Fruit fly (Drosophila melanogaster) whole organism, prepupa: Measurements from ENCODE around the gene Spag1.

ENCODE experiments used
- Blimp-1 ChIP-seq: fragments of 200-800 bp; sonication (Bioruptor generic); optimal IDR thresholded peaks from 3 replicates; lab custom pipeline; 2017; ENCODE audit warnings: missing biosample characterization, missing genetic modification characterization, mild to moderate bottlenecking, moderate library complexity, missing genetic modification reagents
- CG10631 ChIP-seq: fragments of 200-800 bp; sonication (Bioruptor generic); optimal IDR thresholded peaks from 2 replicates; lab custom pipeline; 2016; ENCODE audit warnings: missing biosample characterization, missing genetic modification characterization
- CG10669 ChIP-seq: fragments of 200-800 bp; sonication (Bioruptor generic); optimal IDR thresholded peaks from 3 replicates; lab custom pipeline; 2018; ENCODE audit warnings: missing biosample characterization, mild to moderate bottlenecking, missing genetic modification characterization, moderate library complexity
- CG11294 ChIP-seq: fragments of 200-800 bp; sonication (Bioruptor generic); IDR thresholded peaks from 2 replicates; pipeline ENCODE4 v1.3.6; 2022; ENCODE audit warnings: missing biosample characterization, missing genetic modification characterization
- CG1621 ChIP-seq: fragments of 200-800 bp; sonication (Bioruptor generic); optimal IDR thresholded peaks from 3 replicates; lab custom pipeline; 2018; ENCODE audit warnings: missing biosample characterization, mild to moderate bottlenecking, missing genetic modification characterization
- CG16779 ChIP-seq: fragments of 200-800 bp; sonication (Bioruptor generic); optimal IDR thresholded peaks from 3 replicates; lab custom pipeline; 2017; ENCODE audit warnings: missing biosample characterization, mild to moderate bottlenecking, missing genetic modification characterization
- CG3032 ChIP-seq: fragments of 200-800 bp; optimal IDR thresholded peaks from 2 replicates; lab custom pipeline; 2019; ENCODE audit warnings: missing biosample characterization, mild to moderate bottlenecking, missing genetic modification characterization, moderate library complexity
- CG31627 ChIP-seq: fragments of 200-800 bp; sonication (Bioruptor generic); optimal IDR thresholded peaks from 3 replicates; lab custom pipeline; 2016; ENCODE audit warnings: missing biosample characterization, missing genetic modification characterization
- CG32006 ChIP-seq: fragments of 200-800 bp; sonication (Bioruptor generic); optimal IDR thresholded peaks from 3 replicates; lab custom pipeline; 2017; ENCODE audit warnings: missing biosample characterization, mild to moderate bottlenecking, missing genetic modification characterization
- CG34406 ChIP-seq: fragments of 200-800 bp; sonication (Bioruptor generic); optimal IDR thresholded peaks from 3 replicates; lab custom pipeline; 2016; ENCODE audit warnings: missing biosample characterization, missing genetic modification characterization
- CG3919 ChIP-seq: fragments of 200-800 bp; sonication (Bioruptor generic); optimal IDR thresholded peaks from 3 replicates; lab custom pipeline; 2016; ENCODE audit warnings: missing biosample characterization, missing genetic modification characterization
- CG4318 ChIP-seq: fragments of 200-800 bp; sonication (Bioruptor generic); optimal IDR thresholded peaks from 3 replicates; lab custom pipeline; 2017; ENCODE audit warnings: missing biosample characterization, mild to moderate bottlenecking, missing genetic modification characterization
- CG6163 ChIP-seq: fragments of 200-800 bp; sonication (Bioruptor generic); IDR thresholded peaks from 3 replicates; pipeline ENCODE4 v1.3.6; 2022; ENCODE audit warnings: missing biosample characterization, missing genetic modification characterization
- CG6854 ChIP-seq: fragments of 200-800 bp; sonication (Bioruptor generic); optimal IDR thresholded peaks from 2 replicates; lab custom pipeline; 2017; ENCODE audit warnings: missing biosample characterization, mild to moderate bottlenecking, missing genetic modification characterization
- CG7368 ChIP-seq: fragments of 200-800 bp; sonication (Bioruptor generic); optimal IDR thresholded peaks from 3 replicates; lab custom pipeline; 2016; ENCODE audit warnings: missing biosample characterization, missing genetic modification characterization
- CG8119 ChIP-seq: fragments of 200-800 bp; sonication (Bioruptor generic); IDR thresholded peaks from 3 replicates; pipeline ENCODE4 v1.3.6; 2022; ENCODE audit warnings: missing biosample characterization, missing genetic modification characterization
- CG8319 ChIP-seq: fragments of 200-800 bp; sonication (Bioruptor generic); optimal IDR thresholded peaks from 3 replicates; lab custom pipeline; 2016; ENCODE audit warnings: missing biosample characterization, missing genetic modification characterization
- CG8632 ChIP-seq: fragments of 200-800 bp; sonication (Bioruptor generic); optimal IDR thresholded peaks from 3 replicates; lab custom pipeline; 2016; ENCODE audit warnings: missing biosample characterization, missing genetic modification characterization
- CG9139 ChIP-seq: fragments of 200-800 bp; sonication (Bioruptor generic); optimal IDR thresholded peaks from 3 replicates; lab custom pipeline; 2017; ENCODE audit warnings: missing biosample characterization, mild to moderate bottlenecking, missing genetic modification characterization
- Eip75B ChIP-seq: fragments of 200-800 bp; sonication (Bioruptor generic); optimal IDR thresholded peaks from 3 replicates; lab custom pipeline; 2016; ENCODE audit warnings: missing biosample characterization, missing genetic modification characterization
- Eip78C ChIP-seq: fragments of 200-800 bp; sonication (Bioruptor generic); peaks from one replicate; lab custom pipeline; 2016; ENCODE audit warnings: missing biosample characterization, missing genetic modification characterization
- Ets21C ChIP-seq: fragments of 200-800 bp; sonication (Bioruptor generic); optimal IDR thresholded peaks from 3 replicates; lab custom pipeline; 2016; ENCODE audit warnings: missing biosample characterization, missing genetic modification characterization
- Gug ChIP-seq: fragments of 200-800 bp; sonication (Bioruptor generic); IDR thresholded peaks from 2 replicates; pipeline ENCODE4 v1.3.6; 2022; ENCODE audit warnings: missing biosample characterization, missing genetic modification characterization
- Hr39 ChIP-seq: fragments of 200-800 bp; sonication (Bioruptor generic); optimal IDR thresholded peaks from 2 replicates; lab custom pipeline; 2016; ENCODE audit warnings: missing biosample characterization, missing genetic modification characterization
- Hr4 ChIP-seq: fragments of 200-800 bp; sonication (Bioruptor generic); optimal IDR thresholded peaks from 3 replicates; lab custom pipeline; 2016; ENCODE audit warnings: missing biosample characterization, missing genetic modification characterization
- Lpt ChIP-seq: fragments of 200-800 bp; sonication (Bioruptor generic); optimal IDR thresholded peaks from 3 replicates; lab custom pipeline; 2016; ENCODE audit warnings: missing biosample characterization, missing genetic modification characterization
- Met ChIP-seq: fragments of 200-800 bp; sonication (Bioruptor generic); optimal IDR thresholded peaks from 3 replicates; lab custom pipeline; 2016; ENCODE audit warnings: missing biosample characterization, missing genetic modification characterization
- OdsH ChIP-seq: fragments of 200-800 bp; sonication (Bioruptor generic); optimal IDR thresholded peaks from 3 replicates; lab custom pipeline; 2016; ENCODE audit warnings: missing biosample characterization, missing genetic modification characterization
- Smox ChIP-seq: fragments of 200-800 bp; sonication (Bioruptor generic); optimal IDR thresholded peaks from 3 replicates; lab custom pipeline; 2016; ENCODE audit warnings: missing biosample characterization, missing genetic modification characterization
- Sox102F ChIP-seq: fragments of 200-800 bp; sonication (Bioruptor generic); optimal IDR thresholded peaks from 2 replicates; lab custom pipeline; 2016; ENCODE audit warnings: missing biosample characterization, mild to moderate bottlenecking, missing genetic modification characterization
- Sox15 ChIP-seq: fragments of 200-800 bp; sonication (Bioruptor generic); optimal IDR thresholded peaks from 3 replicates; lab custom pipeline; 2016; ENCODE audit warnings: missing biosample characterization, missing genetic modification characterization
- achi ChIP-seq: fragments of 200-800 bp; sonication (Bioruptor generic); optimal IDR thresholded peaks from 3 replicates; lab custom pipeline; 2016; ENCODE audit warnings: missing biosample characterization, missing genetic modification characterization
- acj6 ChIP-seq: fragments of 200-800 bp; sonication (Bioruptor generic); optimal IDR thresholded peaks from 3 replicates; lab custom pipeline; 2016; ENCODE audit warnings: missing biosample characterization, missing genetic modification characterization
- eg ChIP-seq: fragments of 200-800 bp; sonication (Bioruptor generic); IDR thresholded peaks from 3 replicates; pipeline ENCODE4 v1.3.6; 2022; ENCODE audit warnings: missing biosample characterization, missing genetic modification characterization
- esn ChIP-seq: fragments of 200-800 bp; sonication (Bioruptor generic); optimal IDR thresholded peaks from 2 replicates; lab custom pipeline; 2016; ENCODE audit warnings: missing biosample characterization, mild to moderate bottlenecking, missing genetic modification characterization, moderate library complexity
- fd59A ChIP-seq: fragments of 200-800 bp; sonication (Bioruptor generic); optimal IDR thresholded peaks from 2 replicates; lab custom pipeline; 2017; ENCODE audit warnings: missing biosample characterization, mild to moderate bottlenecking, missing genetic modification characterization, missing genetic modification reagents
- fd85E ChIP-seq: fragments of 200-800 bp; sonication (Bioruptor generic); optimal IDR thresholded peaks from 3 replicates; lab custom pipeline; 2016; ENCODE audit warnings: missing biosample characterization, missing genetic modification characterization
- fkh ChIP-seq: fragments of 200-800 bp; sonication (Bioruptor generic); optimal IDR thresholded peaks from 3 replicates; lab custom pipeline; 2017; ENCODE audit warnings: missing biosample characterization, mild to moderate bottlenecking, missing genetic modification characterization, moderate library complexity
- net ChIP-seq: fragments of 200-800 bp; sonication (Bioruptor generic); optimal IDR thresholded peaks from 3 replicates; lab custom pipeline; 2016; ENCODE audit warnings: missing biosample characterization, missing genetic modification characterization
- pdm3 ChIP-seq: fragments of 200-800 bp; sonication (Bioruptor generic); optimal IDR thresholded peaks from 3 replicates; lab custom pipeline; 2016; ENCODE audit warnings: missing biosample characterization, missing genetic modification characterization
- salr ChIP-seq, 2 experiments: fragments of 200-800 bp; sonication (Bioruptor generic); optimal IDR thresholded peaks; 3 replicates each; lab custom pipeline; 2016 to 2018; ENCODE audit warnings: missing biosample characterization in 2 of 2, missing genetic modification characterization in 2 of 2, mild to moderate bottlenecking in 1 of 2
- spab ChIP-seq: fragments of 200-800 bp; sonication (Bioruptor generic); optimal IDR thresholded peaks from 2 replicates; lab custom pipeline; 2017; ENCODE audit warnings: missing biosample characterization, mild to moderate bottlenecking, missing genetic modification characterization, missing genetic modification reagents
- ss ChIP-seq, 2 experiments: fragments of 200-800 bp; sonication (Bioruptor generic); optimal IDR thresholded peaks; 2 replicates in 1 of 2; 3 replicates in 1 of 2; lab custom pipeline; 2017 to 2018; ENCODE audit warnings: mild to moderate bottlenecking in 2 of 2, missing biosample characterization in 2 of 2, missing genetic modification characterization in 2 of 2, moderate library complexity in 1 of 2
- svp ChIP-seq: fragments of 200-800 bp; sonication (Bioruptor generic); peaks from one replicate; lab custom pipeline; 2016; ENCODE audit warnings: missing biosample characterization, missing genetic modification characterization
- topi ChIP-seq: fragments of 200-800 bp; sonication (Bioruptor generic); optimal IDR thresholded peaks from 3 replicates; lab custom pipeline; 2016; ENCODE audit warnings: missing biosample characterization, missing genetic modification characterization
- vri ChIP-seq: fragments of 200-800 bp; sonication (Bioruptor generic); optimal IDR thresholded peaks from 3 replicates; lab custom pipeline; 2016; ENCODE audit warnings: missing biosample characterization, mild to moderate bottlenecking, missing genetic modification characterization

Spag1 gene

dm6 chr3R:26923830-26924333 is 23.7 kb upstream of the Spag1 start (continued):
- TF ChIP-seq CG32006 (GFP tag; lab: Kevin White, UChicago), result no peak
- no peak for TF ChIP-seq CG34406
- TF ChIP-seq fkh (GFP tag; lab: Kevin White, UChicago), result peak; percentile 88
- peak; percentile 12 for TF ChIP-seq Eip75B (GFP tag; lab: Kevin White, UChicago)
- no peak for TF ChIP-seq CG9139
- no peak for TF ChIP-seq fd85E
- TF ChIP-seq CG8632 (GFP tag; lab: Kevin White, UChicago), result no peak
- peak; percentile 63 for TF ChIP-seq esn
- no peak for TF ChIP-seq Gug (GFP tag; lab: Robert Waterston, UW)
- TF ChIP-seq CG31627, result peak; percentile 10
- peak; percentile 68 for TF ChIP-seq svp (GFP tag; lab: Kevin White, UChicago)
- peak; percentile 12 for TF ChIP-seq net (GFP tag; lab: Kevin White, UChicago)
- no peak for TF ChIP-seq ss (GFP tag; optimal IDR thresholded peaks at IDR 0.05; lab: Kevin White, UChicago)
- no peak for TF ChIP-seq Lpt
- TF ChIP-seq Sox102F (GFP tag; lab: Kevin White, UChicago), result no peak
- peak; percentile 30 for TF ChIP-seq Hr39 (GFP tag; lab: Kevin White, UChicago)
- peak; percentile 7 for TF ChIP-seq pdm3 (GFP tag; lab: Kevin White, UChicago)

- TF ChIP-seq Lpt (no peak), CG8119 (GFP tag; lab: Robert Waterston, UW) (no peak), spab (GFP tag; lab: Kevin White, UChicago) (no peak)
Measured at dm6 chr3R:26926477-26926876, 21.2 kb upstream of the Spag1 start.

- TF ChIP-seq spab (GFP tag; lab: Kevin White, UChicago) (peak; percentile 70), Eip78C (peak; percentile 95), eg (GFP tag; lab: Robert Waterston, UW) (peak; percentile 93), Sox15 (GFP tag; lab: Kevin White, UChicago) (peak; percentile 83), Hr4 (GFP tag; lab: Kevin White, UChicago) (peak; percentile 91), fd85E (peak; percentile 58), CG1621 (tag; lab: Kevin White, UChicago) (peak; percentile 82), Smox (GFP tag; lab: Kevin White, UChicago) (peak; percentile 90), Eip75B (GFP tag; lab: Kevin White, UChicago) (peak; percentile 70), fd59A (GFP tag; lab: Kevin White, UChicago) (peak; percentile 81), CG11294 (peak; percentile 77), CG9139 (peak; percentile 52), CG8119 (GFP tag; lab: Robert Waterston, UW) (peak; percentile 97), salr (GFP tag; optimal IDR thresholded peaks at IDR 0.05; lab: Kevin White, UChicago) (peak; percentile 61 to 90), achi (GFP tag; lab: Kevin White, UChicago) (peak; percentile 91), CG3919 (GFP tag; lab: Kevin White, UChicago) (peak; percentile 92), CG3032 (tag; lab: Kevin White, UChicago) (peak; percentile 73), CG7368 (GFP tag; lab: Kevin White, UChicago) (peak; percentile 85), net (GFP tag; lab: Kevin White, UChicago) (peak; percentile 94), Ets21C (peak; percentile 63), fkh (GFP tag; lab: Kevin White, UChicago) (no peak), esn (peak; percentile 93), Met (GFP tag; lab: Kevin White, UChicago) (peak; percentile 88), topi (GFP tag; lab: Kevin White, UChicago) (peak; percentile 87), CG10669 (GFP tag; lab: Kevin White, UChicago) (peak; percentile 79), vri (peak; percentile 91), svp (GFP tag; lab: Kevin White, UChicago) (peak; percentile 86), acj6 (GFP tag; lab: Kevin White, UChicago) (peak; percentile 92), CG6163 (GFP tag; lab: Robert Waterston, UW) (peak; percentile 95), ss (GFP tag; optimal IDR thresholded peaks at IDR 0.05; lab: Kevin White, UChicago) (peak; percentile 72 to 84), CG8319 (GFP tag; lab: Kevin White, UChicago) (peak; percentile 83), Hr39 (GFP tag; lab: Kevin White, UChicago) (peak; percentile 84), CG6854 (peak; percentile 91), OdsH (GFP tag; lab: Kevin White, UChicago) (peak; percentile 94), Blimp-1 (GFP tag; lab: Kevin White, UChicago) (peak; percentile 80), CG4318 (GFP tag; lab: Kevin White, UChicago) (peak; percentile 82), CG10631 (GFP tag; lab: Kevin White, UChicago) (peak; percentile 84), CG31627 (peak; percentile 87), CG32006 (GFP tag; lab: Kevin White, UChicago) (peak; percentile 94), CG16779 (tag; lab: Kevin White, UChicago) (peak; percentile 53)
Measured at dm6 chr3R:26928424-26928823, 19.2 kb upstream of the Spag1 start.
